Worm (Caenorhabditis elegans) whole organism, young adult: Measurements from ENCODE around the gene F57C2.4.

Experiments used
- B0261.1 ChIP-seq: sonication (generic microtip); optimal IDR thresholded peaks from 2 replicates; lab custom pipeline; 2016; ENCODE audit warnings: mild to moderate bottlenecking, missing genetic modification characterization, moderate library complexity, missing compliant biosample characterization
- C06A6.2 ChIP-seq: fragments of 200-800 bp; sonication (Bioruptor generic); conservative IDR thresholded peaks from 2 replicates; pipeline ENCODE4 v1.3.6; 2022; ENCODE audit warnings: missing genetic modification characterization, missing compliant biosample characterization
- D2030.7 ChIP-seq: fragments of 200-800 bp; sonication (Bioruptor generic); IDR thresholded peaks from 2 replicates; pipeline ENCODE4 v1.3.6; 2022; ENCODE audit warnings: missing genetic modification reagents, missing genetic modification characterization, missing compliant biosample characterization
- F22D6.2 ChIP-seq: sonication (generic microtip); optimal IDR thresholded peaks from 2 replicates; lab custom pipeline; 2016; ENCODE audit warnings: mild to moderate bottlenecking, missing genetic modification characterization, missing compliant biosample characterization
- F33H1.4 ChIP-seq: fragments of 200-800 bp; sonication (Bioruptor generic); IDR thresholded peaks from 2 replicates; pipeline ENCODE4 v1.3.6; 2022; ENCODE audit warnings: missing genetic modification reagents, missing genetic modification characterization, missing compliant biosample characterization
- F39B2.1 ChIP-seq: fragments of 200-800 bp; sonication (Bioruptor generic); IDR thresholded peaks from 2 replicates; pipeline ENCODE4 v1.3.6; 2022; ENCODE audit warnings: missing genetic modification reagents, missing genetic modification characterization, missing compliant biosample characterization
- F55B11.4 ChIP-seq: sonication (generic microtip); optimal IDR thresholded peaks from 2 replicates; lab custom pipeline; 2016; ENCODE audit warnings: missing compliant biosample characterization, missing genetic modification characterization, borderline replicate concordance; ENCODE audit not compliant: insufficient read depth
- F57A8.1 ChIP-seq: fragments of 200-800 bp; sonication (Bioruptor generic); optimal IDR thresholded peaks from 2 replicates; lab custom pipeline; 2018; ENCODE audit warnings: mild to moderate bottlenecking, missing genetic modification characterization, moderate library complexity, missing compliant biosample characterization
- K11D2.4 ChIP-seq: fragments of 200-800 bp; sonication (Bioruptor generic); IDR thresholded peaks from 2 replicates; pipeline ENCODE4 v1.3.6; 2022; ENCODE audit warnings: missing genetic modification reagents, missing genetic modification characterization, missing compliant biosample characterization
- K12H6.12 ChIP-seq: fragments of 200-800 bp; sonication (Bioruptor generic); optimal IDR thresholded peaks from 2 replicates; lab custom pipeline; 2018; ENCODE audit warnings: mild to moderate bottlenecking, missing genetic modification characterization, missing compliant biosample characterization
- Y53G8AR.9 ChIP-seq: fragments of 200-800 bp; sonication (Bioruptor generic); conservative IDR thresholded peaks from 2 replicates; pipeline ENCODE4 v1.3.6; 2022; ENCODE audit warnings: missing genetic modification reagents, missing genetic modification characterization, missing compliant biosample characterization
- Y56A3A.18 ChIP-seq: fragments of 200-800 bp; sonication (Bioruptor generic); IDR thresholded peaks from 2 replicates; pipeline ENCODE4 v1.3.6; 2022; ENCODE audit warnings: missing genetic modification reagents, missing genetic modification characterization, missing compliant biosample characterization
- Y95B8A.8 ChIP-seq: fragments of 200-800 bp; sonication (Bioruptor generic); IDR thresholded peaks from 2 replicates; pipeline ENCODE4 v1.3.6; 2022; ENCODE audit warnings: missing genetic modification reagents, missing genetic modification characterization, missing compliant biosample characterization
- bed-1 ChIP-seq: fragments of 200-800 bp; sonication (Bioruptor generic); IDR thresholded peaks from 2 replicates; pipeline ENCODE4 v1.3.6; 2022; ENCODE audit warnings: missing genetic modification reagents, missing genetic modification characterization, missing compliant biosample characterization
- bed-2 ChIP-seq: fragments of 200-800 bp; sonication (Bioruptor generic); IDR thresholded peaks from 2 replicates; pipeline ENCODE4 v1.3.6; 2022; ENCODE audit warnings: missing genetic modification reagents, missing genetic modification characterization, missing compliant biosample characterization
- cebp-2 ChIP-seq: fragments of 200-800 bp; sonication (Bioruptor generic); IDR thresholded peaks from 2 replicates; pipeline ENCODE4 v1.3.6; 2022; ENCODE audit warnings: missing genetic modification characterization, missing compliant biosample characterization
- ceh-100 ChIP-seq: fragments of 200-800 bp; sonication (Bioruptor generic); IDR thresholded peaks from 2 replicates; pipeline ENCODE4 v1.3.6; 2022; ENCODE audit warnings: missing genetic modification reagents, missing genetic modification characterization, missing compliant biosample characterization
- ceh-27 ChIP-seq: fragments of 200-800 bp; sonication (Bioruptor generic); optimal IDR thresholded peaks from 2 replicates; lab custom pipeline; 2018; ENCODE audit warnings: mild to moderate bottlenecking, missing genetic modification characterization, moderate library complexity, missing compliant biosample characterization
- chd-7 ChIP-seq: sonication (generic microtip); optimal IDR thresholded peaks from 2 replicates; lab custom pipeline; 2016; ENCODE audit warnings: mild to moderate bottlenecking, missing genetic modification characterization, moderate library complexity, missing compliant biosample characterization
- egrh-3 ChIP-seq: fragments of 200-800 bp; sonication (Bioruptor generic); IDR thresholded peaks from 2 replicates; pipeline ENCODE4 v1.3.6; 2022; ENCODE audit warnings: missing genetic modification reagents, missing genetic modification characterization, missing compliant biosample characterization
- ets-4 ChIP-seq: fragments of 200-800 bp; sonication (Bioruptor generic); optimal IDR thresholded peaks from 2 replicates; lab custom pipeline; 2018; ENCODE audit warnings: mild to moderate bottlenecking, missing genetic modification characterization, missing compliant biosample characterization
- hrde-1 ChIP-seq: sonication (generic microtip); optimal IDR thresholded peaks from 2 replicates; lab custom pipeline; 2016; ENCODE audit warnings: missing genetic modification characterization, mild to moderate bottlenecking, missing compliant biosample characterization, moderate library complexity, missing genotype, missing genetic modification reagents, borderline replicate concordance
- lin-40 ChIP-seq: sonication (generic microtip); optimal IDR thresholded peaks from 2 replicates; lab custom pipeline; 2016; ENCODE audit warnings: missing genetic modification characterization, mild to moderate bottlenecking, missing compliant biosample characterization, missing genotype, missing genetic modification reagents
- lin-54 ChIP-seq: fragments of 200-800 bp; sonication (Bioruptor generic); optimal IDR thresholded peaks from 2 replicates; lab custom pipeline; 2018; ENCODE audit warnings: mild to moderate bottlenecking, missing genetic modification characterization, missing compliant biosample characterization
- lir-1 ChIP-seq: fragments of 200-800 bp; sonication (Bioruptor generic); conservative IDR thresholded peaks from 2 replicates; pipeline ENCODE4 v1.3.6; 2022; ENCODE audit warnings: missing genetic modification reagents, missing genetic modification characterization, missing compliant biosample characterization
- lsl-1 ChIP-seq: fragments of 200-800 bp; sonication (Bioruptor generic); optimal IDR thresholded peaks from 2 replicates; lab custom pipeline; 2018; ENCODE audit warnings: mild to moderate bottlenecking, missing genetic modification characterization, moderate library complexity, missing compliant biosample characterization
- mcd-1 ChIP-seq: fragments of 200-800 bp; sonication (Bioruptor generic); IDR thresholded peaks from 2 replicates; pipeline ENCODE4 v1.3.6; 2022; ENCODE audit warnings: missing genetic modification reagents, missing genetic modification characterization, missing compliant biosample characterization
- mel-28 ChIP-seq: sonication (generic microtip); optimal IDR thresholded peaks from 2 replicates; lab custom pipeline; 2016; ENCODE audit warnings: borderline replicate concordance, mild to moderate bottlenecking, missing genetic modification characterization, missing compliant biosample characterization
- nhr-120 ChIP-seq: fragments of 200-800 bp; sonication (Bioruptor generic); IDR thresholded peaks from 2 replicates; pipeline ENCODE4 v1.3.6; 2022; ENCODE audit warnings: missing genetic modification characterization, missing compliant biosample characterization
- nhr-27 ChIP-seq: fragments of 200-800 bp; sonication (Bioruptor generic); optimal IDR thresholded peaks from 2 replicates; lab custom pipeline; 2018; ENCODE audit warnings: mild to moderate bottlenecking, missing genetic modification characterization, moderate library complexity, missing compliant biosample characterization
- nhr-80 ChIP-seq: sonication (generic microtip); optimal IDR thresholded peaks from 2 replicates; lab custom pipeline; 2016; ENCODE audit warnings: missing genetic modification characterization, missing compliant biosample characterization
- rpc-1 ChIP-seq, 2 experiments: fragments of 150-350 bp in 1 of 2; sonication (generic microtip) in 1 of 2; optimal IDR thresholded peaks; 2 replicates each; lab custom pipeline; 2014 to 2018; ENCODE audit warnings: missing biosample characterization in 1 of 2, missing genetic modification characterization in 1 of 2, missing genetic modification reagents in 1 of 2, missing genotype in 1 of 2
- snpc-1.1 ChIP-seq: sonication (generic microtip); optimal IDR thresholded peaks from 2 replicates; lab custom pipeline; 2017; ENCODE audit warnings: missing genetic modification characterization, mild to moderate bottlenecking, missing compliant biosample characterization, antibody characterized with exemption, moderate library complexity, missing genotype, missing genetic modification reagents; ENCODE audit not compliant: insufficient read depth
- somi-1 ChIP-seq: fragments of 200-800 bp; sonication (Bioruptor generic); optimal IDR thresholded peaks from 2 replicates; lab custom pipeline; 2018; ENCODE audit warnings: mild to moderate bottlenecking, missing genetic modification characterization, missing compliant biosample characterization
- tlf-1 ChIP-seq: fragments of 200-800 bp; sonication (Bioruptor generic); optimal IDR thresholded peaks from 2 replicates; lab custom pipeline; 2018; ENCODE audit warnings: mild to moderate bottlenecking, missing genetic modification characterization, missing compliant biosample characterization
- ztf-18 ChIP-seq: sonication (generic microtip); optimal IDR thresholded peaks from 2 replicates; lab custom pipeline; 2016; ENCODE audit warnings: missing genotype, mild to moderate bottlenecking, missing genetic modification characterization, missing compliant biosample characterization
- ztf-22 ChIP-seq: fragments of 200-800 bp; sonication (Bioruptor generic); optimal IDR thresholded peaks from 2 replicates; lab custom pipeline; 2018; ENCODE audit warnings: mild to moderate bottlenecking, missing genetic modification characterization, moderate library complexity, missing compliant biosample characterization
- ztf-28 ChIP-seq: fragments of 200-800 bp; sonication (Bioruptor generic); IDR thresholded peaks from 2 replicates; pipeline ENCODE4 v1.3.6; 2022; ENCODE audit warnings: missing genetic modification reagents, missing genetic modification characterization, missing compliant biosample characterization

Gene F57C2.4

DNA sequence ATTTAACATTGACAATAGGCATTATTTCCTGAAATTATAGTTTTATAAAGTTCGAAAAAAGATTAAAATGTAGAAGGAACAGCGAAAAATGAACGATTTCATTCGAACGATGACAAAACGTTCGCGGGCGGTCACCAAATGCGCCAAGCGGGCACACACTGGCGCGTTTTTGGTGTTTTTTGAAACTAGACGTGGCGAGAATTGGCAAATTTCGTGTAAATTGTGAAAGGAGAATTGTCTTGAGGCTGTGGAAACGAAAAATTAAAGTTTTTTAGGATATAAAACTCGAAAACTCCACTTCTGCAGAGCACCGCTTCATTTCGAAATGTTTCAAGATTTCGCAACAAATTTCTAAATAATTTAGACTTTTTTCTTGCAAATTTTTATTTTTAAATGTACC, 36.5 kb upstream of the F57C2.4 start, which contains the start of gene usp-14 (continued):
- TF ChIP-seq Y95B8A.8 (GFP tag; lab: Robert Waterston, UW) (no peak), F22D6.2 (no peak), lsl-1 (GFP tag; lab: Kevin White, UChicago) (peak; percentile 35), cebp-2 (GFP tag; lab: Robert Waterston, UW) (no peak), nhr-80 (tag; lab: Kevin White, UChicago) (peak; percentile 17), ceh-27 (GFP tag; lab: Kevin White, UChicago) (no peak), egrh-3 (GFP tag; lab: Robert Waterston, UW) (no peak), mel-28 (tag; lab: Kevin White, UChicago) (no peak), rpc-1 (optimal IDR thresholded peaks at IDR 0.05; lab: Kevin White, UChicago) (no peak), rpc-1 (tag; optimal IDR thresholded peaks at IDR 0.05; lab: Kevin White, UChicago) (no peak), F39B2.1 (GFP tag; lab: Robert Waterston, UW) (no peak), ztf-28 (GFP tag; lab: Robert Waterston, UW) (no peak), nhr-27 (tag; lab: Kevin White, UChicago) (no peak), Y53G8AR.9 (GFP tag; lab: Robert Waterston, UW) (no peak), snpc-1.1 (tag; lab: Kevin White, UChicago) (no peak), lin-54 (GFP tag; lab: Kevin White, UChicago) (peak; percentile 82), tlf-1 (GFP tag; lab: Kevin White, UChicago) (peak; percentile 18), F33H1.4 (GFP tag; lab: Robert Waterston, UW) (0 out of 2 replicates have a peak, but pooled peaks have one; percentile 30), ceh-100 (GFP tag; lab: Robert Waterston, UW) (peak; percentile 40; the same call in 1 of the 2 replicates), ztf-22 (GFP tag; lab: Kevin White, UChicago) (no peak), K12H6.12 (tag; lab: Kevin White, UChicago) (no peak), F57A8.1 (no peak), bed-2 (GFP tag; lab: Robert Waterston, UW) (no peak), lir-1 (no peak), ets-4 (no peak), Y56A3A.18 (GFP tag; lab: Robert Waterston, UW) (no peak), B0261.1 (tag; lab: Kevin White, UChicago) (no peak), C06A6.2 (GFP tag; lab: Robert Waterston, UW) (no peak), K11D2.4 (no peak)

DNA sequence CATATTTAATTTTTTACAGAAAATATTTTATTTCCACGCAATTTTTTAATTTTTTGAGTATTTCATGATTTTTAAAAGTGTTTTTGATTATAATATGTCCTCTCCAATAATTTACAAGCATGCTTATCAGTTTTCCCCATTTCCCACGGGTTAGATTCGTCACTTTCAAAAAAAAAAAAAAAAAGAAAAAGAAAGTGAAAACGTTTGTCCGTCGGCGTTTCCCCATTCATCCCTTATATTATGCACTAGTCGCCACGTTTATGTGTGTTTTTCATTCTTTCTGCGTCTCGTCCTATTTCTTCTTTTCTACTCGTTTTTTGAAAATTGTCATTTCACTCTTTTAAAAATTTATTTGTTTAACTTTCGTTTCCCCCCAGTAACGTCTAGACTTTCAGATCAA, 35.7 kb upstream of the F57C2.4 start, which contains the start of gene vnut-1:
vnut-1 (plus strand) TSS at position 396 of the 400 bp plus-strand sequence.
- TF ChIP-seq nhr-80 (tag; lab: Kevin White, UChicago) (peak; percentile 72), B0261.1 (tag; lab: Kevin White, UChicago) (no peak), K11D2.4 (no peak), lin-40 (tag; lab: Kevin White, UChicago) (peak; percentile 5), nhr-120 (GFP tag; lab: Robert Waterston, UW) (no peak), snpc-1.1 (tag; lab: Kevin White, UChicago) (no peak), F55B11.4 (tag; lab: Kevin White, UChicago) (no peak), bed-1 (GFP tag; lab: Robert Waterston, UW) (no peak), F39B2.1 (GFP tag; lab: Robert Waterston, UW) (no peak), mcd-1 (no peak), ceh-27 (GFP tag; lab: Kevin White, UChicago) (no peak), ztf-22 (GFP tag; lab: Kevin White, UChicago) (no peak), hrde-1 (tag; lab: Kevin White, UChicago) (no peak), nhr-27 (tag; lab: Kevin White, UChicago) (no peak), somi-1 (GFP tag; lab: Kevin White, UChicago) (no peak), chd-7 (tag; lab: Kevin White, UChicago) (no peak), D2030.7 (GFP tag; lab: Robert Waterston, UW) (no peak), ztf-18 (peak; percentile 24)
- TF ChIP-seq, all 124 proteins: peak for 3
